Worm (Caenorhabditis elegans): ENCODE measurements around the gene srw-13.

The srw-13 gene

ce11 chrV:15190903-15191302 is 41.4 kb upstream of the srw-13 start, which contains the start of gene Y75B12B.11 (continued):
- no peak for TF ChIP-seq pag-3 (tag; optimal IDR thresholded peaks at IDR 0.05; ENCODE audit: borderline replicate concordance)
- TF ChIP-seq pha-2 (tag; optimal IDR thresholded peaks at IDR 0.05) = peak; percentile 90
- peak; percentile 88 for TF ChIP-seq ceh-2 (tag; optimal IDR thresholded peaks at IDR 0.05)
- TF ChIP-seq dmd-4 (tag; optimal IDR thresholded peaks at IDR 0.05; ENCODE audit: borderline replicate concordance) = peak; percentile 86
- TF ChIP-seq hlh-8 (tag; optimal IDR thresholded peaks at IDR 0.05) = peak; percentile 84
- peak; percentile 62; the same call in 1 of the 2 replicates for TF ChIP-seq sox-2 (GFP tag; IDR thresholded peaks at IDR 0.05)
- peak; percentile 84 for TF ChIP-seq nhr-232 (tag; optimal IDR thresholded peaks at IDR 0.05)
- TF ChIP-seq pqm-1 (tag; optimal IDR thresholded peaks at IDR 0.05) = peak; percentile 84
- peak; percentile 89 for TF ChIP-seq T23F11.4 (GFP tag; optimal IDR thresholded peaks at IDR 0.05)
- TF ChIP-seq gmeb-2 (tag; optimal IDR thresholded peaks at IDR 0.05) = peak; percentile 80
- peak; percentile 69 for TF ChIP-seq ets-4 (tag; optimal IDR thresholded peaks at IDR 0.05)
- peak; percentile 82 for TF ChIP-seq elt-4 (tag; optimal IDR thresholded peaks at IDR 0.05)
- TF ChIP-seq Y22D7AL.16 (tag; optimal IDR thresholded peaks at IDR 0.05) = peak; percentile 77
- peak; percentile 74 for TF ChIP-seq ceh-48 (tag; optimal IDR thresholded peaks at IDR 0.05)
- TF ChIP-seq mec-3 (tag; optimal IDR thresholded peaks at IDR 0.05; ENCODE audit: borderline replicate concordance) = peak; percentile 26
- TF ChIP-seq syd-9 (tag; optimal IDR thresholded peaks at IDR 0.05) = peak; percentile 91
- peak; percentile 87 for TF ChIP-seq sox-4 (tag; optimal IDR thresholded peaks at IDR 0.05)
- TF ChIP-seq ceh-9 (tag; optimal IDR thresholded peaks at IDR 0.05) = peak; percentile 68
- peak; percentile 85 for TF ChIP-seq madf-2 (tag; optimal IDR thresholded peaks at IDR 0.05)
- no peak for TF ChIP-seq odd-2 (tag; optimal IDR thresholded peaks at IDR 0.05)
- peak; percentile 87 for TF ChIP-seq dve-1 (tag; optimal IDR thresholded peaks at IDR 0.05)
- TF ChIP-seq unc-3 (GFP tag; conservative IDR thresholded peaks at IDR 0.05) = peak; percentile 54; the same call in 1 of the 2 replicates
- TF ChIP-seq unc-3 (tag; optimal IDR thresholded peaks at IDR 0.05) = peak; percentile 71
- no peak for TF ChIP-seq nhr-11 (tag; optimal IDR thresholded peaks at IDR 0.05)
- peak; percentile 82 for TF ChIP-seq C08G9.2 (tag; optimal IDR thresholded peaks at IDR 0.05)
- peak; percentile 93 for TF ChIP-seq ceh-19 (GFP tag; optimal IDR thresholded peaks at IDR 0.05)
- TF ChIP-seq ceh-30 (tag; optimal IDR thresholded peaks at IDR 0.05) = peak; percentile 82
- TF ChIP-seq unc-42 (tag; optimal IDR thresholded peaks at IDR 0.05) = no peak
- TF ChIP-seq eyg-1 (tag; optimal IDR thresholded peaks at IDR 0.05) = peak; percentile 87
- peak; percentile 92 for TF ChIP-seq hlh-6 (tag; optimal IDR thresholded peaks at IDR 0.05)
- TF ChIP-seq ztf-16 (tag; optimal IDR thresholded peaks at IDR 0.05) = peak; percentile 84

- TF ChIP-seq eyg-1 (tag; optimal IDR thresholded peaks at IDR 0.05) (no peak), unc-86 (tag; optimal IDR thresholded peaks at IDR 0.05) (no peak), hlh-8 (tag; optimal IDR thresholded peaks at IDR 0.05) (no peak), Y22D7AL.16 (tag; optimal IDR thresholded peaks at IDR 0.05) (no peak), hlh-15 (tag; optimal IDR thresholded peaks at IDR 0.05) (no peak), nhr-11 (tag; optimal IDR thresholded peaks at IDR 0.05) (no peak), pha-2 (tag; optimal IDR thresholded peaks at IDR 0.05) (no peak), madf-2 (tag; optimal IDR thresholded peaks at IDR 0.05) (no peak), hlh-30 (tag; optimal IDR thresholded peaks at IDR 0.05; ENCODE audit: insufficient read depth) (no peak), sdc-2 (tag; optimal IDR thresholded peaks at IDR 0.05) (no peak), ceh-22 (tag; optimal IDR thresholded peaks at IDR 0.05) (no peak), fax-1 (tag; optimal IDR thresholded peaks at IDR 0.05) (no peak), T23F11.4 (GFP tag; optimal IDR thresholded peaks at IDR 0.05) (no peak)
Measured at ce11 chrV:15191971-15192370, 40.3 kb upstream of the srw-13 start.

- no peak for TF ChIP-seq nfya-1 (tag; optimal IDR thresholded peaks at IDR 0.05)
- TF ChIP-seq K02D7.2 (tag; optimal IDR thresholded peaks at IDR 0.05) = no peak
- no peak for TF ChIP-seq elt-2 (tag; optimal IDR thresholded peaks at IDR 0.05)
- TF ChIP-seq syd-9 (tag; optimal IDR thresholded peaks at IDR 0.05) = no peak
- TF ChIP-seq ceh-45 (GFP tag; IDR thresholded peaks at IDR 0.05) = no peak
- TF ChIP-seq hlh-13 (GFP tag; optimal IDR thresholded peaks at IDR 0.05) = no peak
- TF ChIP-seq K09A11.1 (tag; optimal IDR thresholded peaks at IDR 0.05; ENCODE audit: insufficient read depth) = no peak
- no peak for TF ChIP-seq ceh-30 (tag; optimal IDR thresholded peaks at IDR 0.05)
- TF ChIP-seq ceh-2 (tag; optimal IDR thresholded peaks at IDR 0.05) = no peak
- TF ChIP-seq tbx-2 (tag; optimal IDR thresholded peaks at IDR 0.05) = no peak
- no peak for TF ChIP-seq ets-4 (tag; optimal IDR thresholded peaks at IDR 0.05)
- no peak for TF ChIP-seq ceh-14 (tag; optimal IDR thresholded peaks at IDR 0.05)
- TF ChIP-seq nhr-11 (tag; optimal IDR thresholded peaks at IDR 0.05) = no peak
- no peak for TF ChIP-seq zip-5 (tag; optimal IDR thresholded peaks at IDR 0.05)
- TF ChIP-seq pqm-1 (tag; optimal IDR thresholded peaks at IDR 0.05) = no peak
- TF ChIP-seq F13H6.1 (tag; optimal IDR thresholded peaks at IDR 0.05) = no peak
- no peak for TF ChIP-seq ceh-48 (tag; optimal IDR thresholded peaks at IDR 0.05)
- no peak for TF ChIP-seq rnt-1 (tag; optimal IDR thresholded peaks at IDR 0.05)
Measured at ce11 chrV:15192377-15192776, 39.9 kb upstream of the srw-13 start, which contains the start of gene plc-2. Gene plc-2, plus strand, starts transcription at chrV:15192572.

All from whole organism, late embryonic.